Fruit fly (Drosophila melanogaster) whole organism, prepupa: ENCODE results near the gene CG31156.

Source experiments
- Blimp-1 ChIP-seq: fragments of 200-800 bp; sonication (Bioruptor generic); optimal IDR thresholded peaks from 3 replicates; lab custom pipeline; 2017; ENCODE audit warnings: missing biosample characterization, missing genetic modification characterization, mild to moderate bottlenecking, moderate library complexity, missing genetic modification reagents
- CG10631 ChIP-seq: fragments of 200-800 bp; sonication (Bioruptor generic); optimal IDR thresholded peaks from 2 replicates; lab custom pipeline; 2016; ENCODE audit warnings: missing biosample characterization, missing genetic modification characterization
- CG10669 ChIP-seq: fragments of 200-800 bp; sonication (Bioruptor generic); optimal IDR thresholded peaks from 3 replicates; lab custom pipeline; 2018; ENCODE audit warnings: missing biosample characterization, mild to moderate bottlenecking, missing genetic modification characterization, moderate library complexity
- CG11294 ChIP-seq: fragments of 200-800 bp; sonication (Bioruptor generic); IDR thresholded peaks from 2 replicates; pipeline ENCODE4 v1.3.6; 2022; ENCODE audit warnings: missing biosample characterization, missing genetic modification characterization
- CG11762 ChIP-seq: fragments of 200-800 bp; sonication (Bioruptor generic); optimal IDR thresholded peaks from 3 replicates; lab custom pipeline; 2016; ENCODE audit warnings: missing biosample characterization, missing genetic modification characterization; ENCODE audit not compliant: insufficient read depth
- CG11902 ChIP-seq: fragments of 200-800 bp; sonication (Bioruptor generic); optimal IDR thresholded peaks from 3 replicates; lab custom pipeline; 2016; ENCODE audit warnings: missing biosample characterization, missing genetic modification characterization
- CG15336 ChIP-seq: fragments of 200-800 bp; sonication (Bioruptor generic); IDR thresholded peaks from 2 replicates; pipeline ENCODE4 v1.3.6; 2022; ENCODE audit warnings: missing biosample characterization, missing genetic modification characterization
- CG1621 ChIP-seq: fragments of 200-800 bp; sonication (Bioruptor generic); optimal IDR thresholded peaks from 3 replicates; lab custom pipeline; 2018; ENCODE audit warnings: missing biosample characterization, mild to moderate bottlenecking, missing genetic modification characterization
- CG16779 ChIP-seq: fragments of 200-800 bp; sonication (Bioruptor generic); optimal IDR thresholded peaks from 3 replicates; lab custom pipeline; 2017; ENCODE audit warnings: missing biosample characterization, mild to moderate bottlenecking, missing genetic modification characterization
- CG3032 ChIP-seq: fragments of 200-800 bp; optimal IDR thresholded peaks from 2 replicates; lab custom pipeline; 2019; ENCODE audit warnings: missing biosample characterization, mild to moderate bottlenecking, missing genetic modification characterization, moderate library complexity
- CG31627 ChIP-seq: fragments of 200-800 bp; sonication (Bioruptor generic); optimal IDR thresholded peaks from 3 replicates; lab custom pipeline; 2016; ENCODE audit warnings: missing biosample characterization, missing genetic modification characterization
- CG32006 ChIP-seq: fragments of 200-800 bp; sonication (Bioruptor generic); optimal IDR thresholded peaks from 3 replicates; lab custom pipeline; 2017; ENCODE audit warnings: missing biosample characterization, mild to moderate bottlenecking, missing genetic modification characterization
- CG3919 ChIP-seq: fragments of 200-800 bp; sonication (Bioruptor generic); optimal IDR thresholded peaks from 3 replicates; lab custom pipeline; 2016; ENCODE audit warnings: missing biosample characterization, missing genetic modification characterization
- CG4318 ChIP-seq: fragments of 200-800 bp; sonication (Bioruptor generic); optimal IDR thresholded peaks from 3 replicates; lab custom pipeline; 2017; ENCODE audit warnings: missing biosample characterization, mild to moderate bottlenecking, missing genetic modification characterization
- CG6792 ChIP-seq: fragments of 200-800 bp; sonication (Bioruptor generic); optimal IDR thresholded peaks from 3 replicates; lab custom pipeline; 2016; ENCODE audit warnings: missing biosample characterization, missing genetic modification characterization
- CG6808 ChIP-seq: fragments of 200-800 bp; sonication (Bioruptor generic); optimal IDR thresholded peaks from 3 replicates; lab custom pipeline; 2017; ENCODE audit warnings: missing biosample characterization, missing genetic modification characterization, mild to moderate bottlenecking, moderate library complexity, missing genetic modification reagents
- CG6854 ChIP-seq: fragments of 200-800 bp; sonication (Bioruptor generic); optimal IDR thresholded peaks from 2 replicates; lab custom pipeline; 2017; ENCODE audit warnings: missing biosample characterization, mild to moderate bottlenecking, missing genetic modification characterization
- CG7368 ChIP-seq: fragments of 200-800 bp; sonication (Bioruptor generic); optimal IDR thresholded peaks from 3 replicates; lab custom pipeline; 2016; ENCODE audit warnings: missing biosample characterization, missing genetic modification characterization
- CG8119 ChIP-seq: fragments of 200-800 bp; sonication (Bioruptor generic); IDR thresholded peaks from 3 replicates; pipeline ENCODE4 v1.3.6; 2022; ENCODE audit warnings: missing biosample characterization, missing genetic modification characterization
- CG8319 ChIP-seq: fragments of 200-800 bp; sonication (Bioruptor generic); optimal IDR thresholded peaks from 3 replicates; lab custom pipeline; 2016; ENCODE audit warnings: missing biosample characterization, missing genetic modification characterization
- CG9139 ChIP-seq: fragments of 200-800 bp; sonication (Bioruptor generic); optimal IDR thresholded peaks from 3 replicates; lab custom pipeline; 2017; ENCODE audit warnings: missing biosample characterization, mild to moderate bottlenecking, missing genetic modification characterization
- Eip75B ChIP-seq: fragments of 200-800 bp; sonication (Bioruptor generic); optimal IDR thresholded peaks from 3 replicates; lab custom pipeline; 2016; ENCODE audit warnings: missing biosample characterization, missing genetic modification characterization
- Eip78C ChIP-seq: fragments of 200-800 bp; sonication (Bioruptor generic); peaks from one replicate; lab custom pipeline; 2016; ENCODE audit warnings: missing biosample characterization, missing genetic modification characterization
- Eip93F ChIP-seq: fragments of 200-800 bp; sonication (Bioruptor generic); optimal IDR thresholded peaks from 2 replicates; lab custom pipeline; 2016; ENCODE audit warnings: missing biosample characterization, mild to moderate bottlenecking, missing genetic modification characterization
- Ets96B ChIP-seq: fragments of 200-800 bp; optimal IDR thresholded peaks from 2 replicates; lab custom pipeline; 2019; ENCODE audit warnings: missing biosample characterization, mild to moderate bottlenecking, missing genetic modification characterization, moderate library complexity
- Gug ChIP-seq: fragments of 200-800 bp; sonication (Bioruptor generic); IDR thresholded peaks from 2 replicates; pipeline ENCODE4 v1.3.6; 2022; ENCODE audit warnings: missing biosample characterization, missing genetic modification characterization
- Hr38 ChIP-seq: sonication (Bioruptor generic); optimal IDR thresholded peaks from 2 replicates; lab custom pipeline; 2016; ENCODE audit warnings: missing biosample characterization, missing genetic modification characterization
- Hr4 ChIP-seq: fragments of 200-800 bp; sonication (Bioruptor generic); optimal IDR thresholded peaks from 3 replicates; lab custom pipeline; 2016; ENCODE audit warnings: missing biosample characterization, missing genetic modification characterization
- Lpt ChIP-seq: fragments of 200-800 bp; sonication (Bioruptor generic); optimal IDR thresholded peaks from 3 replicates; lab custom pipeline; 2016; ENCODE audit warnings: missing biosample characterization, missing genetic modification characterization
- Met ChIP-seq: fragments of 200-800 bp; sonication (Bioruptor generic); optimal IDR thresholded peaks from 3 replicates; lab custom pipeline; 2016; ENCODE audit warnings: missing biosample characterization, missing genetic modification characterization
- OdsH ChIP-seq: fragments of 200-800 bp; sonication (Bioruptor generic); optimal IDR thresholded peaks from 3 replicates; lab custom pipeline; 2016; ENCODE audit warnings: missing biosample characterization, missing genetic modification characterization
- Smox ChIP-seq: fragments of 200-800 bp; sonication (Bioruptor generic); optimal IDR thresholded peaks from 3 replicates; lab custom pipeline; 2016; ENCODE audit warnings: missing biosample characterization, missing genetic modification characterization
- Sox102F ChIP-seq: fragments of 200-800 bp; sonication (Bioruptor generic); optimal IDR thresholded peaks from 2 replicates; lab custom pipeline; 2016; ENCODE audit warnings: missing biosample characterization, mild to moderate bottlenecking, missing genetic modification characterization
- achi ChIP-seq: fragments of 200-800 bp; sonication (Bioruptor generic); optimal IDR thresholded peaks from 3 replicates; lab custom pipeline; 2016; ENCODE audit warnings: missing biosample characterization, missing genetic modification characterization
- acj6 ChIP-seq: fragments of 200-800 bp; sonication (Bioruptor generic); optimal IDR thresholded peaks from 3 replicates; lab custom pipeline; 2016; ENCODE audit warnings: missing biosample characterization, missing genetic modification characterization
- cyc ChIP-seq: fragments of 200-800 bp; sonication (Bioruptor generic); optimal IDR thresholded peaks from 3 replicates; lab custom pipeline; 2016; ENCODE audit warnings: missing biosample characterization, missing genetic modification characterization
- dac ChIP-seq: fragments of 200-800 bp; sonication (Bioruptor generic); optimal IDR thresholded peaks from 2 replicates; lab custom pipeline; 2017; ENCODE audit warnings: missing biosample characterization, mild to moderate bottlenecking, missing genetic modification characterization
- dsx ChIP-seq: fragments of 200-800 bp; optimal IDR thresholded peaks from 3 replicates; lab custom pipeline; 2019; ENCODE audit warnings: missing biosample characterization, mild to moderate bottlenecking, missing genetic modification characterization, moderate library complexity; ENCODE audit not compliant: poor library complexity, severe bottlenecking
- eg ChIP-seq: fragments of 200-800 bp; sonication (Bioruptor generic); IDR thresholded peaks from 3 replicates; pipeline ENCODE4 v1.3.6; 2022; ENCODE audit warnings: missing biosample characterization, missing genetic modification characterization
- esn ChIP-seq: fragments of 200-800 bp; sonication (Bioruptor generic); optimal IDR thresholded peaks from 2 replicates; lab custom pipeline; 2016; ENCODE audit warnings: missing biosample characterization, mild to moderate bottlenecking, missing genetic modification characterization, moderate library complexity
- fd59A ChIP-seq: fragments of 200-800 bp; sonication (Bioruptor generic); optimal IDR thresholded peaks from 2 replicates; lab custom pipeline; 2017; ENCODE audit warnings: missing biosample characterization, mild to moderate bottlenecking, missing genetic modification characterization, missing genetic modification reagents
- fd85E ChIP-seq: fragments of 200-800 bp; sonication (Bioruptor generic); optimal IDR thresholded peaks from 3 replicates; lab custom pipeline; 2016; ENCODE audit warnings: missing biosample characterization, missing genetic modification characterization
- fkh ChIP-seq: fragments of 200-800 bp; sonication (Bioruptor generic); optimal IDR thresholded peaks from 3 replicates; lab custom pipeline; 2017; ENCODE audit warnings: missing biosample characterization, mild to moderate bottlenecking, missing genetic modification characterization, moderate library complexity
- lz ChIP-seq: fragments of 200-800 bp; sonication (Bioruptor generic); optimal IDR thresholded peaks from 3 replicates; lab custom pipeline; 2016; ENCODE audit warnings: missing biosample characterization, missing genetic modification characterization
- net ChIP-seq: fragments of 200-800 bp; sonication (Bioruptor generic); optimal IDR thresholded peaks from 3 replicates; lab custom pipeline; 2016; ENCODE audit warnings: missing biosample characterization, missing genetic modification characterization
- pdm3 ChIP-seq: fragments of 200-800 bp; sonication (Bioruptor generic); optimal IDR thresholded peaks from 3 replicates; lab custom pipeline; 2016; ENCODE audit warnings: missing biosample characterization, missing genetic modification characterization
- salr ChIP-seq, 2 experiments: fragments of 200-800 bp; sonication (Bioruptor generic); optimal IDR thresholded peaks; 3 replicates each; lab custom pipeline; 2016 to 2018; ENCODE audit warnings: missing biosample characterization in 2 of 2, missing genetic modification characterization in 2 of 2, mild to moderate bottlenecking in 1 of 2
- spab ChIP-seq: fragments of 200-800 bp; sonication (Bioruptor generic); optimal IDR thresholded peaks from 2 replicates; lab custom pipeline; 2017; ENCODE audit warnings: missing biosample characterization, mild to moderate bottlenecking, missing genetic modification characterization, missing genetic modification reagents
- ss ChIP-seq, 2 experiments: fragments of 200-800 bp; sonication (Bioruptor generic); optimal IDR thresholded peaks; 2 replicates in 1 of 2; 3 replicates in 1 of 2; lab custom pipeline; 2017 to 2018; ENCODE audit warnings: mild to moderate bottlenecking in 2 of 2, missing biosample characterization in 2 of 2, missing genetic modification characterization in 2 of 2, moderate library complexity in 1 of 2
- svp ChIP-seq: fragments of 200-800 bp; sonication (Bioruptor generic); peaks from one replicate; lab custom pipeline; 2016; ENCODE audit warnings: missing biosample characterization, missing genetic modification characterization
- vri ChIP-seq: fragments of 200-800 bp; sonication (Bioruptor generic); optimal IDR thresholded peaks from 3 replicates; lab custom pipeline; 2016; ENCODE audit warnings: missing biosample characterization, mild to moderate bottlenecking, missing genetic modification characterization

CG31156 gene

dm6 chr3R:22590668-22591275 is 22.7 kb downstream of the CG31156 start:
- TF ChIP-seq CG11294 (GFP tag; lab: Robert Waterston, UW) (no peak; the same call in 1 of the 2 replicates), dac (GFP tag; lab: Kevin White, UChicago) (peak; percentile 68), CG3919 (GFP tag; lab: Kevin White, UChicago) (peak; percentile 55), Gug (GFP tag; lab: Robert Waterston, UW) (peak; percentile 57), Blimp-1 (GFP tag; lab: Kevin White, UChicago) (no peak), achi (GFP tag; lab: Kevin White, UChicago) (peak; percentile 64), spab (peak; percentile 11), CG6854 (GFP tag; lab: Kevin White, UChicago) (no peak), dsx (GFP tag; lab: Kevin White, UChicago) (no peak), CG7368 (GFP tag; lab: Kevin White, UChicago) (peak; percentile 7), CG8119 (GFP tag; lab: Robert Waterston, UW) (peak; percentile 71; the same call in 2 of the 3 replicates), Eip75B (GFP tag; lab: Kevin White, UChicago) (peak; percentile 62), CG16779 (peak; percentile 38), CG11902 (no peak), CG6792 (GFP tag; lab: Kevin White, UChicago) (peak; percentile 55), fd59A (GFP tag; lab: Kevin White, UChicago) (peak; percentile 40), CG10631 (GFP tag; lab: Kevin White, UChicago) (peak; percentile 67), Eip78C (GFP tag; lab: Kevin White, UChicago) (peak; percentile 79), net (GFP tag; lab: Kevin White, UChicago) (peak; percentile 76), cyc (GFP tag; lab: Kevin White, UChicago) (peak; percentile 4), CG3032 (tag; lab: Kevin White, UChicago) (peak; percentile 21), CG11762 (peak; percentile 24), CG8319 (GFP tag; lab: Kevin White, UChicago) (no peak), esn (GFP tag; lab: Kevin White, UChicago) (peak; percentile 64), Hr4 (GFP tag; lab: Kevin White, UChicago) (peak; percentile 85), Eip93F (GFP tag; lab: Kevin White, UChicago) (no peak), CG9139 (no peak), CG6808 (GFP tag; lab: Kevin White, UChicago) (peak; percentile 22), Met (GFP tag; lab: Kevin White, UChicago) (peak; percentile 50), CG10669 (GFP tag; lab: Kevin White, UChicago) (no peak), lz (GFP tag; lab: Kevin White, UChicago) (peak; percentile 64), CG31627 (peak; percentile 44), CG4318 (GFP tag; lab: Kevin White, UChicago) (peak; percentile 80), fkh (GFP tag; lab: Kevin White, UChicago) (peak; percentile 76), fd85E (GFP tag; lab: Kevin White, UChicago) (no peak), Ets96B (tag; lab: Kevin White, UChicago) (peak; percentile 37), CG15336 (GFP tag; lab: Robert Waterston, UW) (peak; percentile 71), ss (GFP tag; optimal IDR thresholded peaks at IDR 0.05; lab: Kevin White, UChicago) (peak in 1 of 2 experiments; percentile 15), CG1621 (no peak), eg (peak; percentile 64; the same call in 1 of the 3 replicates), Sox102F (GFP tag; lab: Kevin White, UChicago) (peak; percentile 22), Hr38 (GFP tag; lab: Kevin White, UChicago) (no peak), vri (GFP tag; lab: Kevin White, UChicago) (no peak), acj6 (GFP tag; lab: Kevin White, UChicago) (peak; percentile 65), salr (GFP tag; optimal IDR thresholded peaks at IDR 0.05; lab: Kevin White, UChicago) (peak in 1 of 2 experiments; percentile 65), Smox (GFP tag; lab: Kevin White, UChicago) (peak; percentile 23), svp (GFP tag; lab: Kevin White, UChicago) (peak; percentile 62), Lpt (GFP tag; lab: Kevin White, UChicago) (peak; percentile 65), OdsH (peak; percentile 66), pdm3 (GFP tag; lab: Kevin White, UChicago) (peak; percentile 72), CG32006 (GFP tag; lab: Kevin White, UChicago) (peak; percentile 92)
